Worm (Caenorhabditis elegans) whole organism, L4/young adult: ENCODE measurements around the gene unc-2.

Experiments
- W03F9.2 ChIP-seq: fragments of 150-350 bp; optimal IDR thresholded peaks from 2 replicates; lab custom pipeline; 2014; ENCODE audit warnings: missing biosample characterization, missing genetic modification characterization
- dao-5 ChIP-seq: sonication (generic microtip); optimal IDR thresholded peaks from 2 replicates; lab custom pipeline; 2016; ENCODE audit warnings: missing genotype, missing genetic modification characterization, moderate library complexity, missing compliant biosample characterization
- him-1 ChIP-seq: sonication (generic microtip); optimal IDR thresholded peaks from 2 replicates; lab custom pipeline; 2016; ENCODE audit warnings: missing genotype, missing genetic modification reagents, missing genetic modification characterization, missing compliant biosample characterization

DNA sequence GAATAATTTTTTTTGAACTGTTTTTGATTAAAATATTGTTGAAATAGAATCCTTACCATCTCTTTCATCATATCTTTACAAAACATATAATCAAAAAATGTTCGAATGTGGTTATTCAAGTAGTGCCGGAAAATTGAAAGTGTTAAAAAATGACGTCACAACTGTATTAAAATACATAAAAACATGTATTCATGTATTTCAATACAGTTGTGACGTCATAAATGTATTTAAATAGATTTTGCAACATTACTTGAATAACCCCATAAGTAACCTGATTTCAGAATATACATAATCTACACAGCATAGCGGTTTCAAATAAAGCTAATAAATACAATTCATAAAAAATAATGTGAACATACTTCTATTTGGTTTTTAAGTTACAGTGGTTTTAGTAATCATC lies 13.6 kb upstream of the unc-2 start:
- TF ChIP-seq W03F9.2 (no peak), him-1 (tag; lab: Kevin White, UChicago) (no peak), dao-5 (tag; lab: Kevin White, UChicago) (no peak)
